Fruit fly (Drosophila melanogaster): ENCODE results near the gene CG43386.

CG43386 gene

DNA sequence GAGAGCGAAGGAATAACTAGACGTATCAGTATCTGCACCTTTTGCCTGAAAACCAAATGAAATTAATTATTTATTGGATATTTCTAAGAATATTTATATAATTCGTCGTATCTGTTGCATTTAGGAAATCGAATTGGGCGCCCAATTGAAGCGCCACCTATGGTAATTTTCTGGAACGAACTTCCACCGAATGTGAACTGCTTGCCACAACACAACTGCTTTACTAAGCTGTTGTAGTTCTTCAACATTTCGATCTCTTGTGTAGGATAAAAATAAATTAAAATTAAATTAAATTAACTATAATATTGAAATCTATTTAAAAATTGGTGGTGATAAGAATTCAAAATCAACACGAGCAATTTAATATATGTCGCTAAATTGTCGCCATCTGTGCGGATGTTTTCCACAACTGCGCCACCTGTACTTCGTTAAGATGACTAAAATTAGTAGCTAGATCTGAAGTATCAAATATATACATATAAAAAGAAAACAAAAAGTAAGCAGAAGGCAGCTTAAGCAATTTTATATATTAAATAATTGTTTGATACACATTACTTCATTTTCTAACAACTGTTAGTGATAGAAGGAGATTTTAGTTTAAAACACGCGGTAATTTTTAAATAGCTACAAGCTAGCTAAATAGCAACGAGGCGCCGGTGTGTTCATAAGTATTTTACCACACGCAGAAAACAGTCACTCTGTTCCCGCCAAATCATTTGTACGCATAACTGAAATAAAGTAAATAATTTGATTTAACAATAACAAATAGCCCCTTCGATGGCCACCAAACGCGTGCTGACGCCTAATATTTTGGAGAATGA is 32.8 kb upstream of the CG43386 start, which contains the start of gene Dna2:
Gene Dna2, plus strand, starts transcription at position 688 of the 821 bp plus-strand sequence.
- TF ChIP-seq Myc (optimal IDR thresholded peaks at IDR 0.05) = peak; percentile 82
- TF ChIP-seq Dfd (GFP tag; optimal IDR thresholded peaks at IDR 0.05) = no peak
- peak; percentile 37 for TF ChIP-seq HLH106 (tag; optimal IDR thresholded peaks at IDR 0.05)
- TF ChIP-seq foxo (GFP tag; optimal IDR thresholded peaks at IDR 0.05) = peak in 1 of 2 experiments; percentile 22

DNA sequence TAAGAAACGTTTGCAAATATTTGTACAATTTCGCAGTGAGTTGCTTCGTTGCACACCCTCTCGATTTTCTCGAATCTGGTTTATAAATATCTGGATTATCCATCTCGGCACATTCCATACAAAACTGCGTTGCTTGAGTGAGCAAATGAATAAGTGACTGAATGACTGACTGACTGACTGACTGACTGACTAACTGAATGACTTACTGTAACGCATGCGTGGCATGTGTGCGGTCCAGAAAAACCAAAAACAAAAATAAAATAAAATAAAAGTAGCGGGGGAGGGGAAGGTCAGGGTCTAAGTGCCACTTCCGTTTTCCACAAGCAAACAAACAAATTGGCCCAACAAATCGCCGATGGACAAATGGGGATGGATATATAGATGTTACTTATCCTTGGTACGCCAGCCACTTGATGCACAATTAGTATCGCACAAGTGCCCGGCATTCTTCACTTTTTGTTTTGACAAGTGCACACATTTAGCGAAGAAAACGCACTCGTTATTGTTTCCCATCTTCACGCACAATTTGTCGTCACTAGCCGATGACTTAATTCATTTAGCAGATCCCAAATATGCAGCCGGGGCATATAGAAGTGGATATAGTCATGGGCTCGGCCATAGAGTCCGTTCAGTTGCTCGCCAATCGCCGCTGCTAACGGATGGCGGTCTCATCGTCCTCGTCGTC is 31.5 kb upstream of the CG43386 start, which contains the start of gene CG33557:
Gene CG33557, plus strand, starts transcription at position 635 of the 685 bp plus-strand sequence.
- TF ChIP-seq Hr78 (GFP tag; optimal IDR thresholded peaks at IDR 0.05) (no peak), Myc (optimal IDR thresholded peaks at IDR 0.05) (no peak), lola (GFP tag; optimal IDR thresholded peaks at IDR 0.05) (no peak), Vsx2 (GFP tag; optimal IDR thresholded peaks at IDR 0.05; ENCODE audit: partially characterized antibody) (no peak), ey (GFP tag; optimal IDR thresholded peaks at IDR 0.05) (no peak), Hnf4 (GFP tag; optimal IDR thresholded peaks at IDR 0.05) (no peak), sage (GFP tag; optimal IDR thresholded peaks at IDR 0.05) (no peak), foxo (GFP tag; optimal IDR thresholded peaks at IDR 0.05) (no peak), woc (GFP tag; optimal IDR thresholded peaks at IDR 0.05) (no peak), CG9705 (GFP tag; optimal IDR thresholded peaks at IDR 0.05) (no peak), br (GFP tag; optimal IDR thresholded peaks at IDR 0.05) (no peak), sv (GFP tag; optimal IDR thresholded peaks at IDR 0.05) (no peak), GATAd (GFP tag; optimal IDR thresholded peaks at IDR 0.05) (no peak), dl (GFP tag; optimal IDR thresholded peaks at IDR 0.05; ENCODE audit: insufficient read depth in 1 of 2, partially characterized antibody in 2 of 2) (no peak), HLH106 (tag; optimal IDR thresholded peaks at IDR 0.05) (no peak), CG32264 (GFP tag; optimal IDR thresholded peaks at IDR 0.05) (no peak), h (GFP tag; optimal IDR thresholded peaks at IDR 0.05) (no peak)

DNA sequence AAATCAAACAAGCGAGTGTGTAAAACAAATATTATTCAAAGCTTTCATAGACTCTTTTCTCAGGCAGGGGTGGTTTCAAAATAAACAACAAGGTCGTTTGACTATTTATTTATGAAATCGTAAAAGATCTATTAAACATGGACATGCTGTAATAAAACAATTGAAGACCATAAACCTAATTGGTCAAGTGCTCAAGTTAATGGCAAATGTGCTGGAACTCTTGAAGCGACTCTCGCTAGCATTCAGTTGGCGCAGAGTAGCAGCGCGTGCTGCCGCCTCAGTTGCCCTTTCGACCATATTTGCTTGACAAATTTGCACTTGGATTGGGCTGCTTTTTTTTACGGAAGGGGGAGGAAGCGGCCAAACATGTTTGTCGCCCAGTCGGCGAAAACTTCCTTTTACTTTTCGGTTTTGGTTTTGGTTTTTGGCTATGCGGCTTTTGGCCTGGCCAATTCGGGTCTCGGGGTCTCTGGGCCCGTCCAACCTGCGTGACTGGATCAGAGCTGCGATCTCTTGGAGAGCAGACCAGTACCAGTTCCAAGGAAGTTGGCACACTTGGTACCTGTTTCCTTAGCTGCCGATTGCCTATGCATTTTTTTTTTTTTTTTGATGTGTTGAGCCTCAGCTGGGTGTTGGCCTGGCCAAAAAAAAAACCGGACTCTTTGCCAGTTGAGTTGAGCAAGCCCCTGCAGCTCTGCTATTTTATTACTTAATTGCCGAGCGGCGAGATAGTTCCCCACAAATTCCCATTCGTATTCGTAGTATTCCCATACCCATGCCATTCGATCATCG is 16.4 kb upstream of the CG43386 start:
- TF ChIP-seq OdsH (GFP tag; optimal IDR thresholded peaks at IDR 0.05) = no peak
- TF ChIP-seq woc (GFP tag; optimal IDR thresholded peaks at IDR 0.05) = peak; percentile 30
- TF ChIP-seq Vsx2 (GFP tag; optimal IDR thresholded peaks at IDR 0.05; ENCODE audit: partially characterized antibody) = peak; percentile 4
- TF ChIP-seq ey (GFP tag; optimal IDR thresholded peaks at IDR 0.05) = no peak
- TF ChIP-seq Abd-B (GFP tag; optimal IDR thresholded peaks at IDR 0.05) = no peak
- no peak for TF ChIP-seq CrebA (GFP tag; optimal IDR thresholded peaks at IDR 0.05; ENCODE audit: borderline replicate concordance)
- no peak for TF ChIP-seq psq (GFP tag; optimal IDR thresholded peaks at IDR 0.05)
- TF ChIP-seq usp (GFP tag; optimal IDR thresholded peaks at IDR 0.05) = no peak
- no peak for TF ChIP-seq pan (optimal IDR thresholded peaks at IDR 0.05)
- no peak for TF ChIP-seq Rel (GFP tag; optimal IDR thresholded peaks at IDR 0.05)
- no peak for TF ChIP-seq Rel (tag; optimal IDR thresholded peaks at IDR 0.05)
- no peak for TF ChIP-seq fru (GFP tag; optimal IDR thresholded peaks at IDR 0.05)
- TF ChIP-seq dl (GFP tag; optimal IDR thresholded peaks at IDR 0.05; ENCODE audit: insufficient read depth in 1 of 2, partially characterized antibody in 2 of 2) = no peak
- TF ChIP-seq Sp1 (GFP tag; optimal IDR thresholded peaks at IDR 0.05) = no peak
- no peak for TF ChIP-seq Hnf4 (GFP tag; optimal IDR thresholded peaks at IDR 0.05)
- no peak for TF ChIP-seq Hr78 (GFP tag; optimal IDR thresholded peaks at IDR 0.05)
- no peak for TF ChIP-seq dsf (GFP tag; optimal IDR thresholded peaks at IDR 0.05; ENCODE audit: borderline replicate concordance)
- TF ChIP-seq foxo (GFP tag; optimal IDR thresholded peaks at IDR 0.05) = peak in 1 of 2 experiments; percentile 32
- no peak for TF ChIP-seq CG32264 (GFP tag; optimal IDR thresholded peaks at IDR 0.05)
- no peak for TF ChIP-seq jim (GFP tag; optimal IDR thresholded peaks at IDR 0.05)
- TF ChIP-seq Myc (optimal IDR thresholded peaks at IDR 0.05) = no peak
- TF ChIP-seq N (GFP tag; optimal IDR thresholded peaks at IDR 0.05) = no peak
- no peak for TF ChIP-seq Hr83 (GFP tag; optimal IDR thresholded peaks at IDR 0.05; ENCODE audit: poor library complexity, severe bottlenecking)
- peak; percentile 10 for TF ChIP-seq Dif (GFP tag; optimal IDR thresholded peaks at IDR 0.05; ENCODE audit: partially characterized antibody)
- TF ChIP-seq br (GFP tag; optimal IDR thresholded peaks at IDR 0.05) = no peak
- no peak for TF ChIP-seq sv (GFP tag; optimal IDR thresholded peaks at IDR 0.05)
- TF ChIP-seq lola (GFP tag; optimal IDR thresholded peaks at IDR 0.05) = no peak
- TF ChIP-seq CG9705 (GFP tag; optimal IDR thresholded peaks at IDR 0.05) = no peak
- TF ChIP-seq Mio (GFP tag; optimal IDR thresholded peaks at IDR 0.05) = no peak
- TF ChIP-seq Dfd (GFP tag; optimal IDR thresholded peaks at IDR 0.05) = no peak
- no peak for TF ChIP-seq tai (GFP tag; optimal IDR thresholded peaks at IDR 0.05)
- peak; percentile 43 for TF ChIP-seq h (GFP tag; optimal IDR thresholded peaks at IDR 0.05)
- TF ChIP-seq Jra (GFP tag; optimal IDR thresholded peaks at IDR 0.05) = no peak
- TF ChIP-seq HLH106 (tag; optimal IDR thresholded peaks at IDR 0.05) = no peak
- no peak for TF ChIP-seq GATAd (GFP tag; optimal IDR thresholded peaks at IDR 0.05)
- TF ChIP-seq sage (GFP tag; optimal IDR thresholded peaks at IDR 0.05) = no peak
- peak; percentile 9 for TF ChIP-seq dmrt93B (GFP tag; optimal IDR thresholded peaks at IDR 0.05)
- no peak for TF ChIP-seq rgr (GFP tag; optimal IDR thresholded peaks at IDR 0.05)
- no peak for TF ChIP-seq brk (GFP tag; optimal IDR thresholded peaks at IDR 0.05)
